Worm (Caenorhabditis elegans) whole organism, L4 larva: ENCODE measurements around the gene exos-4.2.

Experiments used
- R02D3.7 ChIP-seq: fragments of 150-350 bp; sonication (generic microtip); optimal IDR thresholded peaks from 3 replicates; lab custom pipeline; 2014; ENCODE audit warnings: missing biosample characterization, missing genetic modification characterization
- Y48G9A.11 ChIP-seq: fragments of 200-800 bp; sonication (Bioruptor generic); IDR thresholded peaks from 2 replicates; pipeline ENCODE4 v1.3.6; 2022; ENCODE audit warnings: missing genetic modification reagents, missing genetic modification characterization, missing compliant biosample characterization
- hlh-30 ChIP-seq: sonication (generic microtip); optimal IDR thresholded peaks from 2 replicates; lab custom pipeline; 2017; ENCODE audit warnings: antibody characterized with exemption, mild to moderate bottlenecking, missing genetic modification characterization, missing compliant biosample characterization; ENCODE audit not compliant: insufficient read depth
- lim-7 ChIP-seq: fragments of 200-800 bp; sonication (Bioruptor generic); IDR thresholded peaks from 2 replicates; pipeline ENCODE4 v1.3.6; 2022; ENCODE audit warnings: missing genetic modification characterization, missing compliant biosample characterization
- lin-13 ChIP-seq: fragments of 150-350 bp; optimal IDR thresholded peaks from 2 replicates; lab custom pipeline; 2014; ENCODE audit warnings: missing biosample characterization, missing genetic modification reagents, missing genetic modification characterization
- madf-5 ChIP-seq, 2 experiments: fragments of 200-800 bp; sonication (Bioruptor generic); IDR thresholded peaks; 2 replicates each; pipeline ENCODE4 v1.3.6; 2022; ENCODE audit warnings: missing compliant biosample characterization in 2 of 2, missing genetic modification characterization in 2 of 2
- mes-2 ChIP-seq: sonication (generic microtip); optimal IDR thresholded peaks from 2 replicates; lab custom pipeline; 2016; ENCODE audit warnings: missing genotype, mild to moderate bottlenecking, missing genetic modification characterization, missing compliant biosample characterization; ENCODE audit not compliant: poor library complexity, severe bottlenecking
- set-16 ChIP-seq: fragments of 200-800 bp; sonication (Bioruptor generic); IDR thresholded peaks from 2 replicates; pipeline ENCODE4 v1.3.6; 2022; ENCODE audit warnings: missing genetic modification reagents, missing genetic modification characterization, missing compliant biosample characterization
- unc-39 ChIP-seq: sonication (generic microtip); optimal IDR thresholded peaks from 2 replicates; lab custom pipeline; 2017; ENCODE audit warnings: missing biosample characterization, missing genetic modification characterization
- vab-7 ChIP-seq: fragments of 200-800 bp; sonication (Bioruptor generic); IDR thresholded peaks from 2 replicates; pipeline ENCODE4 v1.3.6; 2022; ENCODE audit warnings: missing genetic modification reagents, missing genetic modification characterization, missing compliant biosample characterization
- ztf-7 ChIP-seq: fragments of 150-350 bp; optimal IDR thresholded peaks from 2 replicates; lab custom pipeline; 2014; ENCODE audit warnings: missing biosample characterization, missing genetic modification characterization

- TF ChIP-seq hlh-30, result no peak
- TF ChIP-seq unc-39 (tag; lab: Kevin White, UChicago), result no peak
- no peak for TF ChIP-seq ztf-7 (tag; lab: Kevin White, UChicago)
- no peak for TF ChIP-seq R02D3.7 (tag; lab: Kevin White, UChicago)
- TF ChIP-seq vab-7, result no peak
- TF ChIP-seq set-16 (GFP tag; lab: Robert Waterston, UW), result no peak
- TF ChIP-seq mes-2 (tag; lab: Kevin White, UChicago), result no peak
- no peak for TF ChIP-seq lin-13 (GFP tag; lab: Kevin White, UChicago)
- TF ChIP-seq Y48G9A.11, result no peak
- TF ChIP-seq madf-5 (GFP tag; IDR thresholded peaks at IDR 0.05; lab: Robert Waterston, UW), result no peak
- TF ChIP-seq lim-7 (GFP tag; lab: Robert Waterston, UW), result no peak
These were observed 17.4 kb upstream of the exos-4.2 start, which contains the start of gene far-8 for ce11 chrIII:842630-843029.
